Fruit fly (Drosophila melanogaster) whole organism, embryonic: ENCODE data around the gene amos.

ENCODE experiments used
- Atf-2 ChIP-seq: fragments of 200-800 bp; sonication (Bioruptor generic); optimal IDR thresholded peaks from 2 replicates; lab custom pipeline; 2016; ENCODE audit warnings: missing biosample characterization, missing genetic modification characterization
- CG10147 ChIP-seq: fragments of 200-800 bp; sonication (Bioruptor generic); optimal IDR thresholded peaks from 2 replicates; lab custom pipeline; 2019; ENCODE audit warnings: missing biosample characterization, mild to moderate bottlenecking, missing genetic modification characterization, moderate library complexity
- CG11723 ChIP-seq: fragments of 200-800 bp; sonication (Bioruptor generic); optimal IDR thresholded peaks from 2 replicates; lab custom pipeline; 2017; ENCODE audit warnings: missing biosample characterization, mild to moderate bottlenecking, missing genetic modification characterization
- CG12236 ChIP-seq: fragments of 200-800 bp; sonication (Bioruptor generic); optimal IDR thresholded peaks from 2 replicates; lab custom pipeline; 2016; ENCODE audit warnings: missing biosample characterization, missing genetic modification characterization
- CG12769 ChIP-seq: fragments of 200-800 bp; sonication (Bioruptor generic); optimal IDR thresholded peaks from 2 replicates; lab custom pipeline; 2019; ENCODE audit warnings: missing biosample characterization, mild to moderate bottlenecking, missing genetic modification characterization, moderate library complexity
- CG12942 ChIP-seq: fragments of 200-800 bp; sonication (Bioruptor generic); optimal IDR thresholded peaks from 3 replicates; lab custom pipeline; 2016; ENCODE audit warnings: missing biosample characterization, missing genetic modification characterization
- CG13287 ChIP-seq: fragments of 200-800 bp; sonication (Bioruptor generic); IDR thresholded peaks from 2 replicates; pipeline ENCODE4 v1.3.6; 2022; ENCODE audit warnings: missing biosample characterization, missing genetic modification characterization; ENCODE audit not compliant: partially characterized antibody
- CG1647 ChIP-seq: fragments of 200-800 bp; sonication (Bioruptor generic); optimal IDR thresholded peaks from 3 replicates; lab custom pipeline; 2016; ENCODE audit warnings: missing biosample characterization, missing genetic modification characterization
- CG17328 ChIP-seq: fragments of 200-800 bp; sonication (Bioruptor generic); IDR thresholded peaks from 2 replicates; pipeline ENCODE4 v1.3.6; 2022; ENCODE audit warnings: missing biosample characterization, missing genetic modification characterization
- CG31441 ChIP-seq: fragments of 200-800 bp; sonication (Bioruptor generic); IDR thresholded peaks from 2 replicates; pipeline ENCODE4 v1.3.6; 2022; ENCODE audit warnings: missing biosample characterization, missing genetic modification characterization
- CG3163 ChIP-seq: fragments of 200-800 bp; sonication (Bioruptor generic); optimal IDR thresholded peaks from 3 replicates; lab custom pipeline; 2016; ENCODE audit warnings: missing biosample characterization, missing genetic modification characterization
- CG34422 ChIP-seq: fragments of 200-800 bp; sonication (Bioruptor generic); IDR thresholded peaks from 3 replicates; pipeline ENCODE4 v1.3.6; 2022; ENCODE audit warnings: missing biosample characterization, missing genetic modification characterization
- CG3726 ChIP-seq: fragments of 200-800 bp; sonication (Bioruptor generic); IDR thresholded peaks from 3 replicates; pipeline ENCODE4, ENCODE4 v1.3.6; 2022; ENCODE audit warnings: missing biosample characterization, missing genetic modification characterization
- CG4360 ChIP-seq: fragments of 200-800 bp; sonication (Bioruptor generic); IDR thresholded peaks from 2 replicates; pipeline ENCODE4 v1.3.6; 2022; ENCODE audit warnings: missing biosample characterization, missing genetic modification characterization
- CG4617 ChIP-seq: fragments of 200-800 bp; sonication (Bioruptor generic); optimal IDR thresholded peaks from 3 replicates; lab custom pipeline; 2016; ENCODE audit warnings: missing biosample characterization, missing genetic modification characterization, borderline replicate concordance
- CG5180 ChIP-seq: fragments of 200-800 bp; sonication (Bioruptor generic); optimal IDR thresholded peaks from 3 replicates; lab custom pipeline; 2017; ENCODE audit warnings: missing biosample characterization, missing genetic modification characterization, mild to moderate bottlenecking, moderate library complexity, missing genetic modification reagents
- CG7963 ChIP-seq: fragments of 200-800 bp; sonication (Bioruptor generic); IDR thresholded peaks from 3 replicates; pipeline ENCODE4 v1.3.6; 2022; ENCODE audit warnings: missing biosample characterization, missing genetic modification characterization; ENCODE audit not compliant: partially characterized antibody
- CG8089 ChIP-seq: fragments of 200-800 bp; sonication (Bioruptor generic); optimal IDR thresholded peaks from 3 replicates; lab custom pipeline; 2016; ENCODE audit warnings: missing biosample characterization, missing genetic modification characterization
- CG8359 ChIP-seq: fragments of 200-800 bp; sonication (Bioruptor generic); optimal IDR thresholded peaks from 2 replicates; lab custom pipeline; 2017; ENCODE audit warnings: missing biosample characterization, mild to moderate bottlenecking, missing genetic modification characterization, borderline replicate concordance
- CHES-1-like ChIP-seq: fragments of 200-800 bp; sonication (Bioruptor generic); optimal IDR thresholded peaks from 2 replicates; lab custom pipeline; 2016; ENCODE audit warnings: missing biosample characterization, missing genetic modification characterization
- Dip2 ChIP-seq: fragments of 200-800 bp; sonication (Bioruptor generic); IDR thresholded peaks from 2 replicates; pipeline ENCODE4 v1.3.6; 2022; ENCODE audit warnings: missing biosample characterization, missing genetic modification characterization
- Fer1 ChIP-seq: fragments of 200-800 bp; sonication (Bioruptor generic); optimal IDR thresholded peaks from 2 replicates; lab custom pipeline; 2017; ENCODE audit warnings: missing biosample characterization, mild to moderate bottlenecking, missing genetic modification characterization
- GATAe ChIP-seq: fragments of 200-800 bp; sonication (Bioruptor generic); conservative IDR thresholded peaks from 2 replicates; pipeline ENCODE4 v1.3.6; 2022; ENCODE audit warnings: missing biosample characterization, missing genetic modification characterization
- HLHmδ ChIP-seq: fragments of 200-800 bp; sonication (Bioruptor generic); optimal IDR thresholded peaks from 2 replicates; lab custom pipeline; 2018; ENCODE audit warnings: missing biosample characterization, mild to moderate bottlenecking, missing genetic modification characterization, moderate library complexity
- HmgZ ChIP-seq: fragments of 200-800 bp; sonication (Bioruptor generic); optimal IDR thresholded peaks from 2 replicates; lab custom pipeline; 2018; ENCODE audit warnings: missing biosample characterization, mild to moderate bottlenecking, missing genetic modification characterization
- Med ChIP-seq: fragments of 200-800 bp; sonication (Bioruptor generic); peaks from one replicate; lab custom pipeline; 2016; ENCODE audit warnings: missing biosample characterization, missing genetic modification characterization, mild to moderate bottlenecking, inconsistent platforms, moderate library complexity
- Myb ChIP-seq: fragments of 200-800 bp; sonication (Bioruptor generic); optimal IDR thresholded peaks from 2 replicates; lab custom pipeline; 2016; ENCODE audit warnings: missing biosample characterization, missing genetic modification characterization
- NFAT ChIP-seq: fragments of 200-800 bp; sonication (Bioruptor generic); IDR thresholded peaks from 2 replicates; pipeline ENCODE4 v1.3.6; 2022; ENCODE audit warnings: missing biosample characterization, missing genetic modification characterization
- PHDP ChIP-seq: fragments of 200-800 bp; sonication (Bioruptor generic); optimal IDR thresholded peaks from 3 replicates; lab custom pipeline; 2018; ENCODE audit warnings: missing biosample characterization, mild to moderate bottlenecking, missing genetic modification characterization, moderate library complexity
- Pdp1 ChIP-seq, 2 experiments: fragments of 200-800 bp; sonication (Bioruptor generic); optimal IDR thresholded peaks; 3 replicates each; lab custom pipeline; 2016; ENCODE audit warnings: missing biosample characterization in 2 of 2, missing genetic modification characterization in 2 of 2, mild to moderate bottlenecking in 1 of 2, moderate library complexity in 1 of 2
- cwo ChIP-seq: fragments of 200-800 bp; sonication (Bioruptor generic); optimal IDR thresholded peaks from 3 replicates; lab custom pipeline; 2017; ENCODE audit warnings: missing biosample characterization, missing genetic modification characterization, mild to moderate bottlenecking, moderate library complexity, missing genetic modification reagents
- eyg ChIP-seq: fragments of 200-800 bp; sonication (Bioruptor generic); optimal IDR thresholded peaks from 3 replicates; lab custom pipeline; 2016; ENCODE audit warnings: missing biosample characterization, missing genetic modification characterization
- her ChIP-seq: fragments of 200-800 bp; sonication (Bioruptor generic); optimal IDR thresholded peaks from 2 replicates; lab custom pipeline; 2016; ENCODE audit warnings: missing biosample characterization, missing genetic modification characterization
- jing ChIP-seq: fragments of 200-800 bp; sonication (Bioruptor generic); optimal IDR thresholded peaks from 2 replicates; lab custom pipeline; 2018; ENCODE audit warnings: missing biosample characterization, mild to moderate bottlenecking, missing genetic modification characterization
- lab ChIP-seq: fragments of 200-800 bp; sonication (Bioruptor generic); optimal IDR thresholded peaks from 3 replicates; lab custom pipeline; 2017; ENCODE audit warnings: missing biosample characterization, missing genetic modification characterization, mild to moderate bottlenecking, moderate library complexity, missing genetic modification reagents
- mam ChIP-seq: fragments of 200-800 bp; sonication (Bioruptor generic); optimal IDR thresholded peaks from 3 replicates; lab custom pipeline; 2016; ENCODE audit warnings: missing biosample characterization, missing genetic modification characterization
- nerfin-1 ChIP-seq: fragments of 200-800 bp; sonication (Bioruptor generic); optimal IDR thresholded peaks from 3 replicates; lab custom pipeline; 2019; ENCODE audit warnings: missing biosample characterization, mild to moderate bottlenecking, missing genetic modification characterization, moderate library complexity
- nom ChIP-seq: fragments of 200-800 bp; sonication (Bioruptor generic); optimal IDR thresholded peaks from 2 replicates; lab custom pipeline; 2017; ENCODE audit warnings: missing biosample characterization, missing genetic modification characterization, mild to moderate bottlenecking, moderate library complexity, missing genetic modification reagents
- odd ChIP-seq: fragments of 200-800 bp; sonication (Bioruptor generic); optimal IDR thresholded peaks from 2 replicates; lab custom pipeline; 2017; ENCODE audit warnings: missing biosample characterization, mild to moderate bottlenecking, missing genetic modification characterization
- pb ChIP-seq: fragments of 200-800 bp; sonication (Bioruptor generic); optimal IDR thresholded peaks from 3 replicates; lab custom pipeline; 2016; ENCODE audit warnings: missing biosample characterization, missing genetic modification characterization
- peb ChIP-seq: fragments of 200-800 bp; sonication (Bioruptor generic); IDR thresholded peaks from 2 replicates; pipeline ENCODE4 v1.3.6; 2022; ENCODE audit warnings: missing biosample characterization, missing genetic modification characterization
- phol ChIP-seq: fragments of 200-800 bp; sonication (Bioruptor generic); optimal IDR thresholded peaks from 3 replicates; lab custom pipeline; 2018; ENCODE audit warnings: missing biosample characterization, mild to moderate bottlenecking, missing genetic modification characterization, moderate library complexity
- ro ChIP-seq: fragments of 200-800 bp; sonication (Bioruptor generic); IDR thresholded peaks from 2 replicates; pipeline ENCODE4 v1.3.6; 2022; ENCODE audit warnings: missing biosample characterization, missing genetic modification characterization
- sens ChIP-seq: fragments of 200-800 bp; sonication (Bioruptor generic); peaks from one replicate; lab custom pipeline; 2016; ENCODE audit warnings: missing biosample characterization, missing genetic modification characterization
- shn ChIP-seq: fragments of 200-800 bp; sonication (Bioruptor generic); optimal IDR thresholded peaks from 3 replicates; lab custom pipeline; 2016; ENCODE audit warnings: missing biosample characterization, missing genetic modification characterization
- sima ChIP-seq: fragments of 200-800 bp; sonication (Bioruptor generic); optimal IDR thresholded peaks from 2 replicates; lab custom pipeline; 2016; ENCODE audit warnings: missing biosample characterization, missing genetic modification characterization
- sisA ChIP-seq: fragments of 200-800 bp; sonication (Bioruptor generic); IDR thresholded peaks from 2 replicates; pipeline ENCODE4 v1.3.6; 2022; ENCODE audit warnings: missing biosample characterization, missing genetic modification characterization
- twi ChIP-seq: fragments of 200-800 bp; optimal IDR thresholded peaks from 2 replicates; lab custom pipeline; 2019; ENCODE audit warnings: missing biosample characterization, mild to moderate bottlenecking, missing genetic modification characterization, moderate library complexity
- usp ChIP-seq: fragments of >200 bp; optimal IDR thresholded peaks from 2 replicates; lab custom pipeline; 2017; ENCODE audit warnings: missing biosample characterization, missing genetic modification characterization
- wdn ChIP-seq: fragments of 200-800 bp; sonication (Bioruptor generic); IDR thresholded peaks from 2 replicates; pipeline ENCODE4 v1.3.6; 2022; ENCODE audit warnings: missing biosample characterization, missing genetic modification characterization

amos gene

dm6 chr2L:18561522-18562119 lies 35.1 kb downstream of the amos start (continued):
- no peak for TF ChIP-seq CG10147
- no peak; the same call in 1 of the 2 replicates for TF ChIP-seq CG13287 (GFP tag; lab: Robert Waterston, UW)
- TF ChIP-seq sens (GFP tag; lab: Kevin White, UChicago): peak; percentile 51
- no peak for TF ChIP-seq CG12236
- peak; percentile 38 for TF ChIP-seq cwo (GFP tag; lab: Kevin White, UChicago)
- TF ChIP-seq usp (GFP tag; lab: Kevin White, UChicago): no peak
- TF ChIP-seq CG1647 (GFP tag; lab: Kevin White, UChicago): no peak
- TF ChIP-seq eyg (GFP tag; lab: Kevin White, UChicago): no peak
- TF ChIP-seq wdn (GFP tag; lab: Robert Waterston, UW): no peak
- TF ChIP-seq Myb (GFP tag; lab: Kevin White, UChicago): no peak
- no peak for TF ChIP-seq CG17328 (GFP tag; lab: Robert Waterston, UW)
- TF ChIP-seq GATAe: peak; percentile 83
- TF ChIP-seq CG12942 (GFP tag; lab: Kevin White, UChicago): no peak
- TF ChIP-seq odd: no peak
- no peak for TF ChIP-seq CG3726 (GFP tag; lab: Robert Waterston, UW)
- peak; percentile 58 for TF ChIP-seq HLHmδ (GFP tag; lab: Kevin White, UChicago)
- no peak for TF ChIP-seq jing (GFP tag; lab: Kevin White, UChicago)
- TF ChIP-seq CG12769: peak; percentile 36
- TF ChIP-seq Fer1: no peak
- no peak; the same call in 1 of the 2 replicates for TF ChIP-seq CG4360 (GFP tag; lab: Robert Waterston, UW)
- TF ChIP-seq CG11723 (GFP tag; lab: Kevin White, UChicago): no peak
- no peak for TF ChIP-seq pb (GFP tag; lab: Kevin White, UChicago)
- no peak for TF ChIP-seq CG7963
- TF ChIP-seq sima (GFP tag; lab: Kevin White, UChicago): no peak
- TF ChIP-seq CHES-1-like (GFP tag; lab: Kevin White, UChicago): no peak
- no peak for TF ChIP-seq nerfin-1 (tag; lab: Kevin White, UChicago)
- TF ChIP-seq CG8089 (GFP tag; lab: Kevin White, UChicago): no peak
- TF ChIP-seq twi (tag; lab: Kevin White, UChicago): no peak
- no peak for TF ChIP-seq nom (GFP tag; lab: Kevin White, UChicago)
- TF ChIP-seq Med: peak; percentile 12
- TF ChIP-seq Atf-2: no peak
- peak; percentile 45; the same call in 1 of the 2 replicates for TF ChIP-seq NFAT (GFP tag; lab: Robert Waterston, UW)
- no peak for TF ChIP-seq CG4617
- TF ChIP-seq shn (GFP tag; lab: Kevin White, UChicago): no peak
- no peak for TF ChIP-seq CG5180 (GFP tag; lab: Kevin White, UChicago)
- TF ChIP-seq sisA (GFP tag; lab: Robert Waterston, UW): no peak
- no peak for TF ChIP-seq mam (GFP tag; lab: Kevin White, UChicago)
- no peak for TF ChIP-seq CG8359 (GFP tag; lab: Kevin White, UChicago)
- peak; percentile 45 for TF ChIP-seq HmgZ (tag; lab: Kevin White, UChicago)
- TF ChIP-seq ro (GFP tag; lab: Robert Waterston, UW): no peak
- TF ChIP-seq CG31441: no peak
- TF ChIP-seq PHDP (tag; lab: Kevin White, UChicago): no peak
- peak; percentile 41 for TF ChIP-seq lab
- TF ChIP-seq CG34422 (GFP tag; lab: Robert Waterston, UW): no peak
- TF ChIP-seq Dip2 (GFP tag; lab: Robert Waterston, UW): no peak
- no peak for TF ChIP-seq phol (tag; lab: Kevin White, UChicago)
- TF ChIP-seq peb: no peak
- no peak for TF ChIP-seq her (GFP tag; lab: Kevin White, UChicago)
- TF ChIP-seq Pdp1 (GFP tag; optimal IDR thresholded peaks at IDR 0.05; lab: Kevin White, UChicago): no peak
- TF ChIP-seq CG3163 (GFP tag; lab: Kevin White, UChicago): no peak
